Worm (Caenorhabditis elegans) whole organism, L1 larva: ENCODE measurements around the gene F10A3.11.

Source experiments
- C04F5.9 ChIP-seq: sonication (generic microtip); optimal IDR thresholded peaks from 2 replicates; lab custom pipeline; 2016; ENCODE audit warnings: missing genetic modification characterization, missing compliant biosample characterization
- C16A3.4 ChIP-seq: fragments of 150-350 bp; optimal IDR thresholded peaks from 2 replicates; lab custom pipeline; 2014; ENCODE audit warnings: missing biosample characterization, missing genetic modification characterization
- alr-1 ChIP-seq: fragments of 200-800 bp; sonication (Bioruptor generic); optimal IDR thresholded peaks from 2 replicates; lab custom pipeline; 2018; ENCODE audit warnings: borderline replicate concordance, mild to moderate bottlenecking, missing genetic modification characterization, missing compliant biosample characterization
- ama-1 ChIP-seq: fragments of 150-350 bp; optimal IDR thresholded peaks from 2 replicates; lab custom pipeline; 2014
- blmp-1 ChIP-seq: fragments of 150-350 bp; optimal IDR thresholded peaks from 2 replicates; lab custom pipeline; 2014; ENCODE audit warnings: missing biosample characterization, missing genetic modification characterization
- dsc-1 ChIP-seq: sonication (generic microtip); optimal IDR thresholded peaks from 2 replicates; lab custom pipeline; 2016; ENCODE audit warnings: mild to moderate bottlenecking, missing genetic modification characterization, missing compliant biosample characterization
- lin-15B ChIP-seq: fragments of 150-350 bp; sonication (generic microtip); optimal IDR thresholded peaks from 3 replicates; lab custom pipeline; 2014; ENCODE audit warnings: missing biosample characterization, missing genetic modification characterization
- lsy-2 ChIP-seq, 2 experiments: fragments of 150-350 bp; optimal IDR thresholded peaks; 2 replicates each; lab custom pipeline; 2014; ENCODE audit warnings: missing biosample characterization in 2 of 2, missing genetic modification characterization in 2 of 2
- nhr-84 ChIP-seq: sonication (generic microtip); optimal IDR thresholded peaks from 2 replicates; lab custom pipeline; 2017; ENCODE audit warnings: missing biosample characterization, missing genetic modification characterization
- unc-62 ChIP-seq: fragments of 150-350 bp; optimal IDR thresholded peaks from 2 replicates; lab custom pipeline; 2014; ENCODE audit warnings: missing biosample characterization, missing genetic modification reagents, missing genetic modification characterization

ce11 chrV:16127401-16127800 lies 35.1 kb upstream of the F10A3.11 start, which contains the start of gene fbxa-143:
- TF ChIP-seq lsy-2 (tag; optimal IDR thresholded peaks at IDR 0.05; lab: Kevin White, UChicago) (no peak), dsc-1 (no peak), lin-15B (no peak), C16A3.4 (tag; lab: Kevin White, UChicago) (no peak), unc-62 (no peak), blmp-1 (tag; lab: Kevin White, UChicago) (no peak), nhr-84 (tag; lab: Kevin White, UChicago) (no peak), alr-1 (no peak), ama-1 (no peak), C04F5.9 (tag; lab: Kevin White, UChicago) (no peak)
